Fruit fly (Drosophila melanogaster): ENCODE results near the gene CG14636.

Gene CG14636

DNA sequence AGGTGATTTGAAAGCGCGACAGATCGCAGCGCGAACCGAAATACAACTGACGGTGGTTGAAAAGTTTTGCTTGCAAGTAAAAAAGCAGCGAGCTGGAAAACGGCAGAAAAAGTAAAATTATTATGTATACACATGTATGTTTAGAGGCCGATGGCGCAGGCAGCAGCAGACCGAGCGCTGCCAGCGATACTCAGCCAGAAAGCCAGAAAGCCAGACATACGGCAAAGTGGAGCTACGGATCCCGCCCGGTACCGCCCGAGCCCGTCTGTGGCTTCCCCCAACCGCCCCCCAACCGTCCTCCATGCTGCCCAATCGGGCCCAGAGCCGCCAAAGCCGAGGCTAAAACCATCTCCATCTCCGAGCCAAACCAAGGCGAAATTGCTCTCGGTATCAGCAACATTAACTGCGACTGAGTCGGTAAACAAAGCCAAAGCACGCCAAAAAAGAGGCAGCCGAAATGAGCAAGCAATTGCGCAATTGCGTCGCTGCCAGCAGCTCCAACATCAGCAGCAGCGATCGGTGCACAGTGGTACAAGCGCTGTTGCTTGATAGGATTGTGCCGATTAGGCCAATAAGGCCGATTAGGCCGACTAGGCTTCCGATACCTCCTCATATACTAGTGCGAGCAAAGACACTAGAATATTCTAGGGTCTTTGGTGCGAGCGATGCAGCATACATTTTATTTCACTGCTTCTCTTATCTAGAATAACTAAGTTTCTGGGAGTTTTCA lies at the start of gene CG14636:
TSS of gene CG14636 (minus strand) at position 51 of the 730 bp plus-strand sequence.
- TF ChIP-seq psq (optimal IDR thresholded peaks at IDR 0.05) = no peak
- TF ChIP-seq Dll (optimal IDR thresholded peaks at IDR 0.05) = peak; percentile 18
- no peak for TF ChIP-seq CG8478 (optimal IDR thresholded peaks at IDR 0.05)
- no peak for TF ChIP-seq EcR (GFP tag; optimal IDR thresholded peaks at IDR 0.05)
- TF ChIP-seq usp (GFP tag; optimal IDR thresholded peaks at IDR 0.05) = no peak
- TF ChIP-seq pan (optimal IDR thresholded peaks at IDR 0.05) = no peak

DNA sequence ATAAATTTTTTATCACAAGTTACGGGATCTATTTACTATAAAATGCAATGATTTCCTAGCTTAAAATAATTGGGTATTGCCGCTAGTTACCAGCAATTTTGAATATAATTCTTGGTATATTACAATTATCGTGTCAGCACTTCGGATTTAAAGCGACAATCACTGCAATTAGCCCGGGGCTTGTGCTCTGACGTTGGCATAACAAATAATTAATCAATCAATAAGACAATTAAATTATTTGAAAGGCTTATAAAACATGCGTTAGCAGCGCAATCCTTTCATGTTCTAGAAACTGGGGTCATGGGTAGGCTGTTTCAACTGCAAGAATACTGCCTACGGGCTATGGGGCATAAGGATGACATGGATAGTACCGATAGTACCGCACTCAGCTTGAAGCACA lies 41.6 kb upstream of the CG14636 start, which contains the start of gene Or82a:
TSS of gene Or82a (plus strand) at position 301 of the 400 bp plus-strand sequence.
- TF ChIP-seq CG8478 (optimal IDR thresholded peaks at IDR 0.05) = no peak

DNA sequence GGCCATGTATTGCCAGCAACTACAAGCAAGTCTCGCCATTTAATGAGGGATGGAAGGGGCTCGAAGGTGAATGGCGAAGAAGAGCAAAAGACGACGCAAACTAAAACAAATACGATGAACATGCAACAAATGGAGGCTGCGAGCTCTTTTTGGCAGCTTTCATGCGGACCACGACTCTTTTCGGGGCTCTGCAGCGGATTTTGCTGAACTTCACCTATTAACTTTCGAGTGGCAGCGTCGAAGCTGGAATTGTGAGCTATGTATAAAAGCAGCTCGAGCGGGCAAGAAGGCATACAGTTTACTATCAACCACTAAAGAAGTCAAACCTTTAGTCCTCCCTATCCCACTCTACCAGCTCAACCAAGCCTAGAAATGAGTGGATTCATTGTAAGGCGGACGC lies 39.3 kb upstream of the CG14636 start, which contains the start of gene TwdlV:
TSS of gene TwdlV (plus strand) at position 301 of the 400 bp plus-strand sequence.
- TF ChIP-seq pan (optimal IDR thresholded peaks at IDR 0.05) = no peak
- TF ChIP-seq psq (optimal IDR thresholded peaks at IDR 0.05) = no peak
- no peak for TF ChIP-seq EcR (GFP tag; optimal IDR thresholded peaks at IDR 0.05)
- no peak for TF ChIP-seq usp (GFP tag; optimal IDR thresholded peaks at IDR 0.05)
- no peak for TF ChIP-seq Dll (optimal IDR thresholded peaks at IDR 0.05)
- no peak for TF ChIP-seq CG8478 (optimal IDR thresholded peaks at IDR 0.05)

DNA sequence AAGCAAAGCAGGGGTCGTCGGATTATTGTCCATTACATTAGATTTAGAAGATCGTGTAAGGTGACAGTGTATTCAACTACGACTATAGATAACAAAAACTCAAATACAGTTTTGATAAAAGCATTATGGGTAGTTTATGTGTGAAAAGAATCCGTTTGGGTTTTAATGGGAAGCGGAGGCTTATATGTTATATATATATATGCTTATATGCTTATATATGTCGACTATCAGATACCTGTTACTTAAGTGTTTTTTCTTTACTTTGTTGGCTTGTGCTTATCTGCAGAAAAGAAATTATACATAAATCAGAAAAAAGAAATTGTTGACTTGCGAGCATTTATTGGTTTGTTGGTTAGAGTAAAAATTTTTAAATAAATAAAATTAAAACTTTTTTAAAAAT lies 37.8 kb upstream of the CG14636 start, which contains the start of gene CG14644:
TSS of gene CG14644 (minus strand) at position 101 of the 400 bp plus-strand sequence.
- no peak for TF ChIP-seq Dll (optimal IDR thresholded peaks at IDR 0.05)
- TF ChIP-seq usp (GFP tag; optimal IDR thresholded peaks at IDR 0.05) = no peak
- TF ChIP-seq EcR (GFP tag; optimal IDR thresholded peaks at IDR 0.05) = no peak
- TF ChIP-seq pan (optimal IDR thresholded peaks at IDR 0.05) = no peak
- TF ChIP-seq CG8478 (optimal IDR thresholded peaks at IDR 0.05) = no peak
- TF ChIP-seq psq (optimal IDR thresholded peaks at IDR 0.05) = no peak

DNA sequence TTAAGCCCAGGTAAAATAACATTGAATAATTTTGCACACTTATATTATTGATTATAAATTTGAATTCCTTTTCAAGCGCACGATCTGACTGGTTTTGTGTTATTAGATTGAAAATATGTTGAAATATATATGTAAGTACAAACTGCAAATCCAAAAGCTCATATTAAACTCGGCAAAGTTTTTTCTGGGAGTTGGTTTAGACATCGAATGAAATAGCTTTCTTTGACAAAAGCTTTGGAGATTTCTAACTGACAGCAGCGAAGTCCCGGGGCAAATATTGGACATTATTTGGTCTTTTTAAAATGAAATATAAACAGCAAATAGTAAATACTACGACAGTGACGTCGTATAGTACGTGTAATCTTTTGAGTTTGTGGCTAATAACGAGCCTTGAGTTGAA lies 36.1 kb upstream of the CG14636 start, which contains the start of gene TwdlG:
TSS of gene TwdlG (minus strand) at position 101 of the 400 bp plus-strand sequence.
- TF ChIP-seq pan (optimal IDR thresholded peaks at IDR 0.05) (no peak), CG8478 (optimal IDR thresholded peaks at IDR 0.05) (no peak), psq (optimal IDR thresholded peaks at IDR 0.05) (no peak), EcR (GFP tag; optimal IDR thresholded peaks at IDR 0.05) (no peak), usp (GFP tag; optimal IDR thresholded peaks at IDR 0.05) (no peak), Dll (optimal IDR thresholded peaks at IDR 0.05) (no peak)

DNA sequence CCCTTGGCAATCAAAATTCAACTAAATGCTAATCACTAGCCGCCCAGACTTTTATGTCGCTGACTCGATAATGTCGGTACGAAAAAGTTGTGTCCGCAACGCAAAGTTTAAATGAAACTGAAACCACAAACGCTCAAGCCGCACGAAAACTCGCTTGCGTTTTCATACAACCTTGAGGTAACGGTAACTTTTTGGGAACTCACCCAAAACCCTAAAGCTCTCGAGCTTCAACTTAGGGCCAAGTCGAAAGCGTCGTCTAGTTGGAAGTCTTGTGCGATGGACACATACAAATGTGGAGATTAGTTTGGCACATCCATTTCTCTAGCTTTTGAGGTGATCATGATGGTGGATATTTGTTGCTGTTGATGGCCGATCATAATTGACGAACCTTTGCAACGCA lies 34.8 kb upstream of the CG14636 start:
- TF ChIP-seq psq (optimal IDR thresholded peaks at IDR 0.05) (no peak), pan (optimal IDR thresholded peaks at IDR 0.05) (no peak), EcR (GFP tag; optimal IDR thresholded peaks at IDR 0.05) (no peak), CG8478 (optimal IDR thresholded peaks at IDR 0.05) (no peak), usp (GFP tag; optimal IDR thresholded peaks at IDR 0.05) (no peak), Dll (optimal IDR thresholded peaks at IDR 0.05) (no peak)

DNA sequence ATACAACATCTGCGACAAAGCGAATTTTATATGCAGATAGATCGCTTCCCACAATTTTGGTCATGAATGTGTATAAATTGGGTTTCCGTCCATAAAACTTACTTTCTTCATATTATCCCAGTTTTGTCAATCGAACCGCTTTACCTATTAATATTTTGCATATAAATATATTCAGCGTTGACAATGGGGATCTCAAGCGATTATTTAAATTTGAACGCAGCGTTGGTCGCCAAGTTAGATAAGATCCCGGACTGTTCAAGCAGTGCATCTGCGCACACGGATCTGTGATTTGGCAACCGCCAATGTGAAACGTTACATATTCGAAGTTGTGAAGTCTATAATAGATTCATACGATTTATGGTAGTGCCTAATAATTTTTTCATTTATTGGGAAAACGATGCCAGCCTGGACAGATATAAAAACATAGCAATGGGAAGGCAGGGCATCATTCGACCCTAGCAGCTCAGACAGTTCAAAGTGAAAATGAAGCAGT lies 31.5 kb upstream of the CG14636 start, which contains the start of gene TwdlF:
TSS of gene TwdlF (plus strand) at position 443 of the 493 bp plus-strand sequence.
- TF ChIP-seq CG8478 (optimal IDR thresholded peaks at IDR 0.05) = no peak
- no peak for TF ChIP-seq pan (optimal IDR thresholded peaks at IDR 0.05)
- no peak for TF ChIP-seq usp (GFP tag; optimal IDR thresholded peaks at IDR 0.05)
- TF ChIP-seq EcR (GFP tag; optimal IDR thresholded peaks at IDR 0.05) = no peak
- no peak for TF ChIP-seq psq (optimal IDR thresholded peaks at IDR 0.05)
- no peak for TF ChIP-seq Dll (optimal IDR thresholded peaks at IDR 0.05)

DNA sequence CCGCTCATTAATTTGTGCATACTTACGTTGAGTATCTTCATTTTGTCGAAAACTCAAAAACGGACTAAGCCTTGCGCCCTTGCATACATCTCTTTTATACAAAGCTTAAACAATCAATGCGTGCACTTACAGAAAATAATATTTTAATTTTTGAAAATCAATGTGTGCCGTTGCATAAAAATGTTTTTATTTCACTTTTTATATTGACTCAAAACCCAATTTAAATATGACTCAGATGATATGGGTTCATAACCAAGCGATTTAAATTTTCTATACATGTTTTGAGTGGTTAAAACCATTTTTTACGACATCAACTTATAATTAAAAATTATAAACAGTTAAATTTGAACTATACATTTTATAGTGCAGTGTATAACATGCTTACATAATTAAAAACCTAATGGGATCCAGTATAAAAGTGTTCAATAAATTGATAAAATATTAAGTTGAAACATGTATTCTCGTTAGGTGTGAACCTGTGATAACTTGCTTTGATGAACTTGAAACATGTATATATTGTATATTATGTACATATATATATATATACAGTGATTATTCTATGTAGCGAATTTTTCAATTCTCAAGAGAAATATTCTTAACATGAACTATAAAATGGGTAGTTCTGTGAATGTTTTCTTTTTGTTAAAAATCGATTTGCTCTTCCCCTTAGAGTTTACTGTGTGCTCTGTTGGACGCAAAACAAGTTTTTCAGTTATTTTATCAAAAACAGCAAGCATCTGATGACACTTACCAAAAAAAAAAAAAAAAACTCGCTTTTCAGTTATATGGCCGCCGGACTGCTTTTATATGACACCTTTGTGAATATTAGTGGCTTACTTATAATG lies 28.2 kb upstream of the CG14636 start, which contains the start of gene CG34305:
TSS of gene CG34305 (minus strand) at position 51 of the 845 bp plus-strand sequence.
- TF ChIP-seq Dll (optimal IDR thresholded peaks at IDR 0.05) (no peak), EcR (GFP tag; optimal IDR thresholded peaks at IDR 0.05) (no peak), usp (GFP tag; optimal IDR thresholded peaks at IDR 0.05) (no peak), CG8478 (optimal IDR thresholded peaks at IDR 0.05) (no peak), pan (optimal IDR thresholded peaks at IDR 0.05) (no peak), psq (optimal IDR thresholded peaks at IDR 0.05) (no peak)

DNA sequence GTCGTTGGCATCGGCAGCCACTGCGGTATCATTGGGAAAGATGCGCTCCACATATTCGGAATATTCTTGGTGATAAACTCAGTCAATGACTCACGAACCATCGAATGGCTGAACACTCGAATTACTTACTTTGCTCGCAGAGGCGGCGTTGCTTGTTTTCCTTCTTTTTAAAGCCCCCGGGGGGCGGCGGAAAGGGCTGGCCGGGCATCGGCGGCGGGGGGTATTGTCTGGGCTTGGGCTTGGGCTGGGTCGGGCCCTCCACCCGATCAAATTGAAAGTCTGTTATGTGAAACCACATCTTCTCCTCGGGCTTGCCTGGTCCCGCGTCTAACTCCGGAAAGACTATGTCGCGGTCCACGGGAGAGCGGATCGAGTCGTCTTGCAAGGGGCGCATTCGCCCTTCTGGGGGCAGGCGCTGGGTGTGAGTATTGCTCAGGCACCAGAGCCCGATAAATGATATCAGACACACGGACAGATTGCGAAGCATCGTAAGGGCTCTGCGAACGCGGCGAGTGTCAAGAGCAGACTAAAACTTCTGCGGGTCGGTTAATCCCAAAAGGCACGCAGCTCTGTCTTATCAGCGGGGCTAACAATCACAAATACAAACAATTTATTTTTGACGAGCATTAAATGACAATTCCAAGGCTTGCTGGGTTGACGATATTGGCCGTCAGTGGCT lies 27.2 kb upstream of the CG14636 start, which contains the start of gene CG14642:
TSS of gene CG14642 (minus strand) at position 509 of the 679 bp plus-strand sequence.
- TF ChIP-seq CG8478 (optimal IDR thresholded peaks at IDR 0.05) = no peak

DNA sequence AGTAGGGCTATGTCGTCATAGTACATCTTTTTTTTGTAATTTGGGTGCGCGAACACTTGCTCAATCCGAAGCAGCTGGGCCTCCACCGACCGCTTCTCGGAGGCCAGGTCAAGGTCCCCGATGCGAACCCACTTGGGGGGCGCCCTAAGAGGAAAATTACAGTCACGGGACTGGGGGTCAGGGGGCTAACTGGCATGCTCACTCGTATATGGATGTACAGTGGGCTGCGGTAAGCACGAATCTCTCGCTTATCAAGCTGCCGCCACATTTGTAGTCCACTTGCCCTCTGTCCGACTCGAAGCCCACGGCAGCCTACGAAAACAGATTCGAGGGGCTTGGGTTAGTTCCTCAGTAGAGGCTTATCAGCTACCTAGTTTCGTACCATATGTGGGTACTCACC lies 26.7 kb upstream of the CG14636 start:
- no peak for TF ChIP-seq Dll (optimal IDR thresholded peaks at IDR 0.05)
- TF ChIP-seq psq (optimal IDR thresholded peaks at IDR 0.05) = no peak
- no peak for TF ChIP-seq pan (optimal IDR thresholded peaks at IDR 0.05)
- TF ChIP-seq CG8478 (optimal IDR thresholded peaks at IDR 0.05) = no peak
- TF ChIP-seq usp (GFP tag; optimal IDR thresholded peaks at IDR 0.05) = no peak
- TF ChIP-seq EcR (GFP tag; optimal IDR thresholded peaks at IDR 0.05) = no peak

DNA sequence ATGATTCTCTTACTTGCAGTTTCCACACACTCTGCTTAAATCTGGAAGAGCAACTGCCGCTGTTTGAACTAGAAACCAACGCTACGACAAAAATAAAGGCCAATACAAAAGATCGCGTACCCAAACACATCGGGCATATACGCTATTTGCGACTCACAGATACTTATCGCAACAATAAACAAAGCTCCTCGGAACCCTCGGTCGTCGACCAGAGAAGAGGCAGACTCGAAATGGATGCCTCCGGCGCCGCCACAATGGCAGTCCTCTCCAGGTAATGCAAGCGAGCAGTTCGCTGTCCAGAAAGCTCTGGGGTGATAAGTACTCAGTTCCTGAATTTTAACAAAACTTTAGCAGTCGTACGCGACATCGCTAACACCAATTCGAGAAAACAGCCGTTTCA lies 21.4 kb upstream of the CG14636 start:
- no peak for TF ChIP-seq usp (GFP tag; optimal IDR thresholded peaks at IDR 0.05)
